Worm (Caenorhabditis elegans): ENCODE measurements around the gene sld-5.
A peak's percentile ranks its signal among the peaks of the same experiment; 100 is the strongest.

DNA sequence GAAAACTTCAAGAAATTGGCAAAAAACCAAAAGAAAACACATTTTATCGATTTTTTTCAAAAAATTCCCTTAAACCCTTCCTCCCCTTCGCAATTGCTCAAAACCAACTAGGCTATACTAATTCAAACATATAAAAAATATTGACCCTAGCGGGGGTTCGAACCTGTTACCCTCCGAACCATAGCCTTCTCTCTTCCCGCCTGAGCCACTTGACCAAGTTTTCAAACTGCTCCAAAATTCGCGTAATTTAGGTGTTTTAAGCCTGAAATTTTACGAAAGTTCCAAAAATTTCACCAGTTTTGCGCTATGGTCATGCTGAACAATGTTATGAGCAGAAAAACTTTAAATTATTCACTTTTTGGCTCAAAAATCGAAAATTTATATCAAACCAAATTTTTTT is 3.1 kb downstream of the sld-5 start:
- no peak for TF ChIP-seq cebp-2 (GFP tag; IDR thresholded peaks at IDR 0.05)
- no peak for TF ChIP-seq cebp-1 (GFP tag; IDR thresholded peaks at IDR 0.05)
- TF ChIP-seq cebp-1 (tag; optimal IDR thresholded peaks at IDR 0.05) = peak; percentile 21
- peak; percentile 42; the same call in 1 of the 2 replicates for TF ChIP-seq lin-26 (GFP tag; IDR thresholded peaks at IDR 0.05)
- no peak for TF ChIP-seq F57A8.1 (GFP tag; optimal IDR thresholded peaks at IDR 0.05)
- no peak for TF ChIP-seq F10E7.11 (tag; optimal IDR thresholded peaks at IDR 0.05)
- TF ChIP-seq ztf-25 (GFP tag; IDR thresholded peaks at IDR 0.05) = 0 out of 2 replicates have a peak, but pooled peaks have one; percentile 5
- peak; percentile 7 for TF ChIP-seq attf-5 (GFP tag; optimal IDR thresholded peaks at IDR 0.05)
- TF ChIP-seq ceh-58 (GFP tag; IDR thresholded peaks at IDR 0.05) = no peak
- TF ChIP-seq zim-3 (tag; optimal IDR thresholded peaks at IDR 0.05) = no peak
- no peak for TF ChIP-seq K11D2.4 (GFP tag; IDR thresholded peaks at IDR 0.05)
- peak; percentile 3 for TF ChIP-seq him-1 (tag; optimal IDR thresholded peaks at IDR 0.05)
- no peak for TF ChIP-seq rpc-1 (optimal IDR thresholded peaks at IDR 0.05)
- peak; percentile 51 for TF ChIP-seq rpc-1 (tag; optimal IDR thresholded peaks at IDR 0.05)
- no peak for TF ChIP-seq ztf-22 (GFP tag; optimal IDR thresholded peaks at IDR 0.05)

Data from whole organism, young adult.